Fruit fly (Drosophila melanogaster): ENCODE measurements around the gene stol.
A peak's percentile ranks its signal among the peaks of the same experiment; 100 is the strongest.

The stol gene

dm6 chr2L:15745989-15746388 lies 27.9 kb upstream of the stol start:
- no peak for TF ChIP-seq ovo (GFP tag; optimal IDR thresholded peaks at IDR 0.05)
- TF ChIP-seq bab1 (GFP tag; optimal IDR thresholded peaks at IDR 0.05): no peak
- TF ChIP-seq Hr96 (GFP tag; optimal IDR thresholded peaks at IDR 0.05): no peak
- no peak for TF ChIP-seq tj (GFP tag; optimal IDR thresholded peaks at IDR 0.05)
- no peak for TF ChIP-seq Mnt (GFP tag; optimal IDR thresholded peaks at IDR 0.05)
- TF ChIP-seq Clk (GFP tag; optimal IDR thresholded peaks at IDR 0.05): no peak
- no peak for TF ChIP-seq CG14711 (tag; optimal IDR thresholded peaks at IDR 0.05)
- no peak for TF ChIP-seq kay (GFP tag; ENCODE audit: borderline replicate concordance)
- no peak for TF ChIP-seq CG12768 (GFP tag; optimal IDR thresholded peaks at IDR 0.05)
- no peak for TF ChIP-seq CG7101 (tag; optimal IDR thresholded peaks at IDR 0.05)

- TF ChIP-seq kay (GFP tag; ENCODE audit: borderline replicate concordance) (peak; percentile 74), CG14711 (tag; optimal IDR thresholded peaks at IDR 0.05) (no peak), pad (GFP tag; optimal IDR thresholded peaks at IDR 0.05) (peak; percentile 99), CG5204 (GFP tag; optimal IDR thresholded peaks at IDR 0.05) (no peak)
Observed at dm6 chr2L:15745036-15745854, 27.2 kb upstream of the stol start.

- TF ChIP-seq CG11617 (GFP tag; optimal IDR thresholded peaks at IDR 0.05) (no peak), ovo (GFP tag; optimal IDR thresholded peaks at IDR 0.05) (no peak), CG12768 (GFP tag; optimal IDR thresholded peaks at IDR 0.05) (no peak), kay (GFP tag; ENCODE audit: borderline replicate concordance) (no peak), CG33017 (tag; optimal IDR thresholded peaks at IDR 0.05) (no peak), cic (GFP tag; optimal IDR thresholded peaks at IDR 0.05) (no peak), toe (GFP tag; optimal IDR thresholded peaks at IDR 0.05) (no peak), CG7101 (tag; optimal IDR thresholded peaks at IDR 0.05) (no peak), tj (GFP tag; optimal IDR thresholded peaks at IDR 0.05) (no peak), pad (GFP tag; optimal IDR thresholded peaks at IDR 0.05) (no peak), cnc (optimal IDR thresholded peaks at IDR 0.05) (no peak), Clk (GFP tag; optimal IDR thresholded peaks at IDR 0.05) (no peak), Hr96 (GFP tag; optimal IDR thresholded peaks at IDR 0.05) (no peak), bab1 (GFP tag; optimal IDR thresholded peaks at IDR 0.05) (no peak), Mnt (GFP tag; optimal IDR thresholded peaks at IDR 0.05) (no peak), CG7045 (GFP tag; optimal IDR thresholded peaks at IDR 0.05) (no peak), CG14711 (tag; optimal IDR thresholded peaks at IDR 0.05) (no peak), CG1620 (GFP tag; optimal IDR thresholded peaks at IDR 0.05) (no peak)
Observed at dm6 chr2L:15743578-15743977, 25.5 kb upstream of the stol start.

- TF ChIP-seq ovo (GFP tag; optimal IDR thresholded peaks at IDR 0.05): no peak
- TF ChIP-seq pad (GFP tag; optimal IDR thresholded peaks at IDR 0.05): no peak
- TF ChIP-seq CG11617 (GFP tag; optimal IDR thresholded peaks at IDR 0.05): no peak
- TF ChIP-seq kay (GFP tag; ENCODE audit: borderline replicate concordance): no peak
- TF ChIP-seq Clk (GFP tag; optimal IDR thresholded peaks at IDR 0.05): no peak
- no peak for TF ChIP-seq CG5204 (GFP tag; optimal IDR thresholded peaks at IDR 0.05)
- TF ChIP-seq Hr96 (GFP tag; optimal IDR thresholded peaks at IDR 0.05): no peak
- TF ChIP-seq cic (GFP tag; optimal IDR thresholded peaks at IDR 0.05): no peak
- no peak for TF ChIP-seq CG1620 (GFP tag; optimal IDR thresholded peaks at IDR 0.05)
- no peak for TF ChIP-seq Crg-1 (GFP tag; optimal IDR thresholded peaks at IDR 0.05)
- no peak for TF ChIP-seq CG7045 (GFP tag; optimal IDR thresholded peaks at IDR 0.05)
- TF ChIP-seq CG14711 (tag; optimal IDR thresholded peaks at IDR 0.05): no peak
- no peak for TF ChIP-seq tj (GFP tag; optimal IDR thresholded peaks at IDR 0.05)
Observed at dm6 chr2L:15742976-15743375, 24.9 kb upstream of the stol start.

dm6 chr2L:15741418-15741817 lies 23.3 kb upstream of the stol start:
- no peak for TF ChIP-seq Mnt (GFP tag; optimal IDR thresholded peaks at IDR 0.05)
- no peak for TF ChIP-seq CG7045 (GFP tag; optimal IDR thresholded peaks at IDR 0.05)
- no peak for TF ChIP-seq bab1 (GFP tag; optimal IDR thresholded peaks at IDR 0.05)
- TF ChIP-seq CG14711 (tag; optimal IDR thresholded peaks at IDR 0.05): no peak
- no peak for TF ChIP-seq CG11617 (GFP tag; optimal IDR thresholded peaks at IDR 0.05)
- TF ChIP-seq CG5204 (GFP tag; optimal IDR thresholded peaks at IDR 0.05): no peak
- no peak for TF ChIP-seq cnc (optimal IDR thresholded peaks at IDR 0.05)
- no peak for TF ChIP-seq Clk (GFP tag; optimal IDR thresholded peaks at IDR 0.05)
- TF ChIP-seq tj (GFP tag; optimal IDR thresholded peaks at IDR 0.05): no peak
- TF ChIP-seq CG7101 (tag; optimal IDR thresholded peaks at IDR 0.05): no peak
- TF ChIP-seq kay (GFP tag; ENCODE audit: borderline replicate concordance): no peak
- no peak for TF ChIP-seq pad (GFP tag; optimal IDR thresholded peaks at IDR 0.05)
- no peak for TF ChIP-seq Hr96 (GFP tag; optimal IDR thresholded peaks at IDR 0.05)
- no peak for TF ChIP-seq CG12768 (GFP tag; optimal IDR thresholded peaks at IDR 0.05)
- no peak for TF ChIP-seq CG1620 (GFP tag; optimal IDR thresholded peaks at IDR 0.05)

- TF ChIP-seq kay (GFP tag; ENCODE audit: borderline replicate concordance) (no peak), Mnt (GFP tag; optimal IDR thresholded peaks at IDR 0.05) (no peak), Hr96 (GFP tag; optimal IDR thresholded peaks at IDR 0.05) (no peak)
Observed at dm6 chr2L:15740918-15741317, 22.8 kb upstream of the stol start.

dm6 chr2L:15735918-15736317 lies 17.8 kb upstream of the stol start:
- no peak for TF ChIP-seq Mnt (GFP tag; optimal IDR thresholded peaks at IDR 0.05)
- no peak for TF ChIP-seq cnc (optimal IDR thresholded peaks at IDR 0.05)
- TF ChIP-seq pad (GFP tag; optimal IDR thresholded peaks at IDR 0.05): no peak
- no peak for TF ChIP-seq kay (GFP tag; ENCODE audit: borderline replicate concordance)
- no peak for TF ChIP-seq Hr96 (GFP tag; optimal IDR thresholded peaks at IDR 0.05)
- TF ChIP-seq CG7045 (GFP tag; optimal IDR thresholded peaks at IDR 0.05): no peak
- no peak for TF ChIP-seq toe (GFP tag; optimal IDR thresholded peaks at IDR 0.05)
- no peak for TF ChIP-seq CG1620 (GFP tag; optimal IDR thresholded peaks at IDR 0.05)
- no peak for TF ChIP-seq CG5204 (GFP tag; optimal IDR thresholded peaks at IDR 0.05)
- TF ChIP-seq bab1 (GFP tag; optimal IDR thresholded peaks at IDR 0.05): no peak
- TF ChIP-seq CG7101 (tag; optimal IDR thresholded peaks at IDR 0.05): no peak
- TF ChIP-seq Clk (GFP tag; optimal IDR thresholded peaks at IDR 0.05): no peak
- TF ChIP-seq CG33017 (tag; optimal IDR thresholded peaks at IDR 0.05): no peak
- TF ChIP-seq CG14711 (tag; optimal IDR thresholded peaks at IDR 0.05): no peak
- no peak for TF ChIP-seq CG12768 (GFP tag; optimal IDR thresholded peaks at IDR 0.05)
- no peak for TF ChIP-seq ovo (GFP tag; optimal IDR thresholded peaks at IDR 0.05)

Data from whole organism, adult.